Worm (Caenorhabditis elegans): Measurements from ENCODE around the gene immp-1.

- TF ChIP-seq ama-1 (optimal IDR thresholded peaks at IDR 0.05): no peak
- TF ChIP-seq pes-1 (GFP tag; IDR thresholded peaks at IDR 0.05): no peak
- TF ChIP-seq flt-1 (GFP tag; IDR thresholded peaks at IDR 0.05): no peak
- no peak for TF ChIP-seq hmg-4 (GFP tag; optimal IDR thresholded peaks at IDR 0.05)
- no peak for TF ChIP-seq F13C5.2 (tag; optimal IDR thresholded peaks at IDR 0.05)
- TF ChIP-seq ceh-36 (tag; optimal IDR thresholded peaks at IDR 0.05): no peak
- no peak for TF ChIP-seq tbx-37 (GFP tag; conservative IDR thresholded peaks at IDR 0.05)
These were observed 43.1 kb downstream of the immp-1 start for ce11 chrIII:11817865-11818264.

Data from whole organism, early embryonic.